Worm (Caenorhabditis elegans): ENCODE data around the gene clc-20.

Gene clc-20

DNA sequence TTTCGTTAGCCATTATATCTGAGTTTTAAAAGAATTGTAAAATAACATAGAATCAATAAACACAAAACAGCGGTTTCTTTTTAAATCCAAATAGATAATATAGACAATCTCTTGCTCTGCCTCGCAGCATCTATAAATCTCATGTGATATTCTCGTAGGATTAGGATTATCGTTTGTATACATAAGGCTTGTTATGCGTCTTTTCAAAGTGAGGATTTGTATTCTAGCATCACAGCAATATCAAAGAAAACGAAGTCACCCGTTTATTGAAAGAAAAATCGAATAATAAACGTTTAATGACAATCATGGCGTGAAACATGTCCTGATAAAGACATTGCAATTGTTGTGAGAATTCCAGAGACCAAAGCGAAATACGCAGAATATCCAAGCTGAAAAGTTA, at the start of gene clc-20, which contains the start of gene T24C4.3:
TSS of gene clc-20 (plus strand) at position 211 of the 400 bp plus-strand sequence.
TSS of gene T24C4.3 (minus strand) at position 101 of the 400 bp plus-strand sequence.
- no peak for TF ChIP-seq unc-62 (GFP tag; optimal IDR thresholded peaks at IDR 0.05)

DNA sequence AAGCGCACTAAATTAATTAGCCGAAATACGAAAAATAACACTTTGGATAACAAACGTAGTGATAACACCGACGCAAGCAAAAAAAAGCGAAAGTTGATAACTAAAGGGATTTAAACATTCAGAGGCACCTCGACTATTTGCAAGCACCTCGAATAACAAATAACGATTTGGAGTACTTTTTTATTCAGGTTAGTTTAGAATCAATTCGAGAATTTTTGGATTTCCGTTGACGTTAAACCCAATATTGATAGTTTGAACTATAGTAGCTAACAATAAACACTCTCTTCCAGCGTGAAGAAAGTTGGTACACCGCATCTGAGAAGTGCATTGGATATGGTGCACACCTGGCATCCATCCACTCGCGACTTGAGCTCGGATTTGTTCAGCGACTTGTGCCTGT, 47.1 kb upstream of the clc-20 start:
- no peak for TF ChIP-seq unc-62 (GFP tag; optimal IDR thresholded peaks at IDR 0.05)

DNA sequence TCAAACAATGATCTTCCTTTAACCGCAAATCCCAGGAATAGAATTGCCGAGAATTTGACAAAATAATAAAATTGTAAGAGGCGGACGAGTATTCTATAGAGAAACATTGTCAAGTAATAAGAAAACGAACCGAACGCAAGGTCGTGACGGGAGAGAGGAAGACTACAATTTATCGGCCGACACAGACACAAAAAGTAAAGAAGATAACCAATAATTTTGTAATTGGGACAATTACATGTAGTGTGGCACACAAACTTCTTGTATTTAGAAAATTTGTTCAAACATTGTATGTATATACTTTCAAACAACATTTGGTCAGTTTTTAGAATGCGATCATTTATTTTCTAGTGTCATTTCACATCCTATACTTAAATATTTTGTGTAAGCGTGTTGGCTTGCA, 40.4 kb upstream of the clc-20 start, which contains the start of gene ceeh-1:
TSS of gene ceeh-1 (minus strand) at position 317 of the 400 bp plus-strand sequence.
- TF ChIP-seq unc-62 (GFP tag; optimal IDR thresholded peaks at IDR 0.05), result no peak

DNA sequence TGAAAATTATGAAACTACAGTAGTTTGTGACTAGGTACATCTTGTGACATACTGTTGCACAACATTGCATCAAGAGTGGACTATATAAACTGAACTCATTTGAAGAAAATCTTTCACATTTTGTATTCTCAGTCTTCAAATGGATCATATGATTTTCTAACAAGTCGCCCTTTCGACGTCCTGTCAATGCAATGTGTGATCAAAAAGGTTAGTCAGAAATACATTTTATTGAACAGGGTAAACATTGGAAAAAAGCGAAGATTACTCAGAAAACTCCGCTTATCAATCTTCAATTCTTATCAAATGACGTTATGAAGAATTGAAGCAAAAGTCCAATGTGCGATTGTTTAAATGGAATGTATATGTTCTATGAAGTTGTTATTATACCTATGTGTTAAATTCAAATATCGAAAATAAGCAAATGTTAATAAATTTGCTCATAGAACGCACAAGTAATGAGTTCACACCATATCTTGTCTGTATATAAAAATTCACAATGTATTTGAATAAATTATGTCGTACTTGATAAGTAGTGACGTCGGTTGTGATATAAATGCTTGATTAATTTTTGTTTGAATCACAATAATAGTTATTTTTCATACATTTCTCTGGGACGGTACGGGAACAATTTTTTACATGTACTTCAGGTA, 39.4 kb upstream of the clc-20 start, which contains the start of gene zip-2:
TSS of gene zip-2 (plus strand) at position 128 of the 650 bp plus-strand sequence.
- no peak for TF ChIP-seq unc-62 (GFP tag; optimal IDR thresholded peaks at IDR 0.05)

DNA sequence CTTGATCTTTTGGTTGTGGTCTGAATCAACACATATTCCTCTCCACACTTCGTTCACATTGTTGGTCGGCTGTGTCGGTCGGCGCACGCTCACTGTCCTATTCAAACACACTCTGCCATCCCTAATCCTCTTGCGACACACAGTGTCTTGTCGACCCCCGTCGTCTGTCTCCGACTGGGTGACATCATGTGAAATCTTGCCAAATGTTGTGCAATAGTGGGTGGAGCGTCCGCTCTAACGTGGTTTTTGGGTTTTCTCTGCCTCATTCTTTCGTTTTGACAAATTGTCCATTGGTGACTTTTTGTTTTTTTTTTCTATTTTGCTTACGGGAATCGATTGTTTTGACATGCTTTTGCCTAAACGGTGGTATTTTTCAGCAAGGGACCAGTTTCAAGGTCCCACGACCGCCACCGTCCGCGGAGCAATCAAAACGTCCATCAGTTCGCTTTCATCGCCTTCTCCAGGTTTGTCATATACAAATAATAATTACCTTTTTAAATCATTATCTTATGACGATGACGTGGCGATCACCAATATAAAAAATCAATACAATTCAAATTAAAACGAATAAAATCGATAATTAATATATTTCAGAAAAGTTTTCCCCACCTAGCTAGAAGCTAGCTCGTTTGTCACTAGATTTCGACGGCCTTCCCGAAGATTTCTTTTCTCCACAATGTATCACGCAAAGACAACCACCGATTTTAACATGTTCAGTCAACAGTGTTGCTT, 38.5 kb upstream of the clc-20 start:
- TF ChIP-seq unc-62 (GFP tag; optimal IDR thresholded peaks at IDR 0.05), result peak; percentile 9

DNA sequence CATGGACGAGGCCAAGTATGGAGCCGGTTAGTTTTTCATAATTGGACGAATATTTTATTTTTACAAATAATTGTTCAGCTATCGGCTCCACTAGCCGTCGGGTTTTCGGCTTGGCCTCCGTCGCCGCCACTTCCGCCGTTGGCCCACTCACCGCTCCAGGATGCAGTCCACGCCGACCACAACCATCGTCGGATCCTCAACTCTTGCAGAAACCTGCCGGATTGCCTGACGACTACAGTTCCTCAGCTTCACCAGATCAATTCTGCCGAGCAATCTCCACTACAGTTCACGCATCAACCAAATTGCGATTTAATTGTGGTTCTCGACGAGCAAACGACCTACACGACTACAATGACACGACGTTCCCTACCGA, 38.0 kb upstream of the clc-20 start:
- no peak for TF ChIP-seq unc-62 (GFP tag; optimal IDR thresholded peaks at IDR 0.05)

DNA sequence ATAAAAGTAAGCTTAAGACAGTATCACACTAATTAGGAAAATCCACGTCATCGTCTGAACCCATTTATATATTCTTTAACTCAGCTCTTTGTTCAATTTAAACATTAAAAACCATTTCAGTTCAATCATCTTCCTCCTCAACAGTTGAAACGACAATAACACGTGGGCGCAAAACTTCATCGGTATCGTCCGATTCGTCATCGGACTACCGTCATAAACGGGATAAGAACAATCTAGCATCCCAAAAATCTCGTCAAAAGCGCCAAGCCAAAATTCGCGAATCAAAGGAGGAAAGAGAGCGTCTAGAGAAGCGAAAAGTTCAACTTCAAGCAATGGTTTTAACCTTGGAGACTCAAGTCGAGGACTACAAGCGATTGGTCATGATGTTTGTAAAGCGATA, 37.2 kb upstream of the clc-20 start:
- no peak for TF ChIP-seq unc-62 (GFP tag; optimal IDR thresholded peaks at IDR 0.05)

DNA sequence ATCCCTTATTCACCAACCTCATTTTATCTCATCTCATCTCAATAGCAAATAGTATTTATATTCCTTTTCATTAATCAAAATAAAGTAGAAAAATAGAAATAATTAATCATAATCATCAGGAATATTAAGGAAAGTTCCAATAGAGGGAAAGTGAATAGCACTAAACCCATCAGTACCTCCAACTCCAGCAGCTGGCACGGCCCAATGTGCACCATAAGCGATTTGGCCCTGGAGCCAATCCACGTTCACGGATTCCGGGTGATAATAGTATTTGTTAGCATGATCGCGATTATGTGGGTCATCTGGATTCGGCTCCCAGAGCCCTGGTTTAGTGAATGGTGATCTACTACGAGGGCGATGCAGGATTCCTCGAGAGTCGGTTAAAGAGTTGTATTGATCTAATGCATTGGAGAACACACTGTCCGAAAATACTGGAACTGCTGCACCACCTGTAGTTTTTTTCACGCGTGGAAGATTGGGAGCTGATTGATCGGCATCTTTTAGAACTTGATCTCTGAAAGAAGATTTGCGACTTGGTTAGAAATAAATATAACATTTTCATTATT, 36.6 kb upstream of the clc-20 start:
- TF ChIP-seq unc-62 (GFP tag; optimal IDR thresholded peaks at IDR 0.05), result peak; percentile 20

DNA sequence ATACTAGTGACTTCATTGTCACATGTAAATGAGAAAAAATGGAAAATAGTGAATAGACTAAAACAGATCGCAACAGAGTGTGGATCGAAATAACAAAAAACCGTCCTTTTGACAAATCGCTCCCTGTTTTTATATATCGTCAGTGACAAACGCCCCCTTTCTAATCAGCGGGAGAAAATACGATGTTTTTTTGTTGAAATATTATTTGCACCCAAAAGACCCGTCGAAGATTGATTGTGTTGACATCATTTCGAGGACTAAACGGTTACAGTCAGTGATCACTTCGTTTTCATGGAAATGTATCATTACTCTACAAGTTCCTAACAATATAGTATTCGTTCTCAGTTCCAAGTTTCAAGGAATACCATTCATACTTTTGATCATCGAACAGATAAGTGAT, 32.9 kb upstream of the clc-20 start, which contains the start of gene dos-3:
TSS of gene dos-3 (minus strand) at position 101 of the 400 bp plus-strand sequence.
- no peak for TF ChIP-seq unc-62 (GFP tag; optimal IDR thresholded peaks at IDR 0.05)

DNA sequence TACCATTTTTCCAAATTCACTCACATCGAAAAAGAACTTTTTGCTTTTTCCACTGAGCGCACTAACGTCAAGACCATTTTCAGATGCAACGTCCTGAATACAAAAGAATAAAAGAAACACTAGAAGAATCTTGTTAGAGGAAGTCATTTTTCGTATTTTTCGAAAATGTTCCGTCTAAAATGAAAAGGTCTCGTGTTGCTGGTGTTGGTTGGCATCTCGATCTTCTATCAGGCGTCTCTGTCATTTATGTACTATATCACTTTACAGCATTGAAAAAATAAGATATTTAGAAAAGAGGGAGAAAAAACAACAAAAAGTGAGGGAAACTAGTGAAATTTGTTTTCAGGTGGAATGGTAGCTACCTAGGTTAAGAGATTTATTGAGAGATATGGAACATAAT, 31.2 kb upstream of the clc-20 start, which contains the start of gene K02F3.9:
TSS of gene K02F3.9 (minus strand) at position 190 of the 400 bp plus-strand sequence.
- TF ChIP-seq unc-62 (GFP tag; optimal IDR thresholded peaks at IDR 0.05), result no peak

DNA sequence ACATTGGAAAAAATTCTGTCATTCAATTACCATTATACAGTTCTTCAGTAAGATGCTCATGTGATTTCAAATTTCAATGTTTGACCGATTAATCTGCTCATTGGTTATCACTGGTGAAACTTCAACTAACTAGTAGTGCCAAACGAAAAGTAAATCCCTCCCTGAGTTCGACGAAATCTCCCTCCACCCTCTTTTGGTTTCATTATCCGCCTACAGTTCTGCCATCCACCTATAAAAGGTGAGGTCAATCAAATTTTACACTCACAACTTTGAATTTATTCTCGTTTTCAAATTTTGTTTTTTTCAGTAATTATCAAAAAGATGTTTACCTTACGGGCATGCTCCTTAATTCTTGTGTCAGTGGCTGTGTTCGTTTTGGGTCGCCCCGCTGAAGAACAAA, 29.8 kb upstream of the clc-20 start, which contains the start of gene far-8:
TSS of gene far-8 (plus strand) at position 301 of the 400 bp plus-strand sequence.
- TF ChIP-seq unc-62 (GFP tag; optimal IDR thresholded peaks at IDR 0.05), result no peak

DNA sequence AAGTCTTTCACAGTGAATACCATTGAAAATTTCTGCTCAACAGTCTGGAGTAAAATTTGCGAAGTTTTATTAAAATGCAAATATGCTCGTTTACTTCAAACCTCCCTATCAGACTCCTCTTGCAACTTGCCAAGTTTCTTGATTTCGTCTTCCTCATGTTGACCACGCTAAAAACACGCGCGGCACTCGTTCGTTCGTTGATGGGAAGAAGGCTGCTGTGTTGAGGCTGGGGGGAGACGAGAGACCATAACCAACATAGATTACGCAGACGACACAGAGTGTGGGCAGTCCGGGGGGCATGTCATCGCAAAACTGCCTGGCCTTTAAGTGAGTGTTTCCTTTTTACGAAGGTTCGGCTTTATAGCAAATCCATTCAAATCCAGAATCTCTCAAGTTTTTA, 28.4 kb upstream of the clc-20 start:
- no peak for TF ChIP-seq unc-62 (GFP tag; optimal IDR thresholded peaks at IDR 0.05)

DNA sequence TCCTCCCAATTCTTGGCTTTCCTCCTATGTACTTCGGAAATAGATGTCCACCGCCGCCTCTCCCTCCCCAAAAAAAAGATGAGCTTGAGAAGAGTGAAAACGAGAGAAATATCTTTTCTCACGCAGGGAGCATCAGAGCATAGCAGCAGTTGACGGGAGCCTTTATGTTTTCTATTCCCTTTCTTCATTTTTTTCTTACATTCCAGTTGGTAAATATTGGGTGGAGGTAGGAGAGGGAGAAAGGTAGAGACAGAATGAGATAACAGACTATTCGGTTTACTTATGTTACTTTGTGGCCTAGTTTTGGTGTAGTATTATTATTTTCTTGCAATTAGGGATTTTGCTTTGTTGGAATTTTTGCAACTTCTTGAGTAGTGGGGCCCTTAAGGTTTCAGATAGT, 27.8 kb upstream of the clc-20 start:
- TF ChIP-seq unc-62 (GFP tag; optimal IDR thresholded peaks at IDR 0.05), result no peak

DNA sequence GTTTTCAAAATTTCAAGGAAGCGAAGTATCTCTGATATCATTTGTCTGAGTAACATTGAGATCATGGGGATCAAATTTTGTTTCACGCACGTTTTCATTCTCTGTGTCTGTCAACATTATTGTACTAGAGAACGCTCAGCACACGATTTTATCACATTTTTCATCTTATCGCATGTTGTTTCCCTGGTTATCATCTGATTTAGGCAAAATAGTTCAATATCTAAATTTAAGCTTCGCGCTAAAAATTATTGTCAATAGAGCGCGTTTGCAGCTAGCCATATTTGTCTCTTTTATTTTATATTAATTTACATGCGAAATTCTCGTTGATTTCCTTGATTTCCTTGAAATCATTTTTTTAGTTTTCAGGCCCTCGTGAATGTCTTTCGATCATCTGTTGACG, 26.9 kb upstream of the clc-20 start, which contains the start of gene K02F3.2:
TSS of gene K02F3.2 (plus strand) at position 357 of the 400 bp plus-strand sequence.
- TF ChIP-seq unc-62 (GFP tag; optimal IDR thresholded peaks at IDR 0.05), result no peak

DNA sequence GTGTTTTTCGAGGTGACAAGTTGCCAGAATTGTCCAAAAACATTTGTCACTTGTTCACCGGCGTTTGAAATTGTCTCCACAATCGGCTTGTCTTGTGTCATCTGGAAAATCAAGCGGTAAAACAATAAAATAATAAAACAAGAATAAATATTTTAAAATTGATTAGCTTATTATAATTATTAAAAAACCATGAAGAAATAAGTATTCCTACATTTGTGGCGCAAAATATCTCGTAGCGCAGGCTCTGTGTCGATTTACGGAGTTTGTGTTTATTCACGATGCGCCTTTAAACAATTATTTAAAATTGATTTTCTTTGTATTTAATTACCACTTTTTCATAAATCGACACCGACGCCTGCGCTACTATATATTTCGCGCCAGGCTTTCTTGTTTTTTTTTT, 20.1 kb upstream of the clc-20 start, which contains the start of gene moma-1:
TSS of gene moma-1 (minus strand) at position 101 of the 400 bp plus-strand sequence.
- TF ChIP-seq unc-62 (GFP tag; optimal IDR thresholded peaks at IDR 0.05), result no peak

DNA sequence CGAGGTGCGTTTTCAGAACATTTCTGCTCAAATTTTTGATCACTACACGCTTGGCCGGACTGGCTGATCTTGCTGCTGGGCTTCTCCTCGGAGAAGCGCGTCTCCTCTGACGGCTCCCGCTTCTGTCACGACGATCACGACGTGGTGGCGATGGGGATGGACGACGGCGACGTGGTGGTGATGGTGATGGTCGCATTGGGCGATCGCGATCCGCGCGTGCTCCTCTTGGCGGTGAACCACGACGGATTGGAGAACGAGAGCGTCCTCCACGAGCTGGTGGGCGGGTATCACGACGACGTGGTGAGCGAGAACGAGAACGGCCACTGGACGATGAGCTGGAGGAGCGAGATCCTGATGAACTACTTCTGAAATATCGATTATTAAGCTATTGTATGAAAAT, 19.0 kb upstream of the clc-20 start:
- no peak for TF ChIP-seq unc-62 (GFP tag; optimal IDR thresholded peaks at IDR 0.05)
